Fruit fly (Drosophila melanogaster): ENCODE results near the gene Arpc3A.

- TF ChIP-seq CG8478 (optimal IDR thresholded peaks at IDR 0.05) (no peak), CTCF (optimal IDR thresholded peaks at IDR 0.05) (no peak)
Measured at dm6 chr3R:15807306-15807705, 27.1 kb upstream of the Arpc3A start.
